Fruit fly (Drosophila melanogaster) whole organism, larva: ENCODE data around the gene CG15142.

ENCODE experiments used
- noc ChIP-seq: fragments of 200-800 bp; sonication (Bioruptor generic); optimal IDR thresholded peaks from 3 replicates; lab custom pipeline; 2019; ENCODE audit warnings: missing biosample characterization, mild to moderate bottlenecking, missing genetic modification characterization, moderate library complexity

CG15142 gene

DNA sequence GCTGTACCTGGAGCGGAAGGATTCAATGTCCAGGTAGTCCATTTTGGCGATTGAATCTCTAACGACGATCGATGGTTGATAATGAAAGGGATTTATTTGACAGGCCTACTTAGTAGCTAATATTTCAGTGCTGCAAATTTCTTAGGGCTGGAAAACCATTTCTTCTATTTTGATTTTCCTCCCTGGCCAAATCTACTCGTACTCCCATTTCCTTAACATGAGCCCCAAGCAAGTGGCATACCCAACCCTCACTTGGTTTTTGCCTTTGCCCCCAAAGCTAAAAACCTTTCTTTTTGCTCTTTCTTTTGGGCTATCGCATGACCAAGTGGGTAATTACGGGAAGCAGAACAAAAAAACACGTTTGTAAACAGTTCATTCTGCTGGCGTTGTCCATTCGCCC lies at the start of gene CG15142:
Gene CG15142, minus strand, starts transcription at position 101 of the 400 bp plus-strand sequence.
- TF ChIP-seq noc (tag; lab: Kevin White, UChicago): no peak

DNA sequence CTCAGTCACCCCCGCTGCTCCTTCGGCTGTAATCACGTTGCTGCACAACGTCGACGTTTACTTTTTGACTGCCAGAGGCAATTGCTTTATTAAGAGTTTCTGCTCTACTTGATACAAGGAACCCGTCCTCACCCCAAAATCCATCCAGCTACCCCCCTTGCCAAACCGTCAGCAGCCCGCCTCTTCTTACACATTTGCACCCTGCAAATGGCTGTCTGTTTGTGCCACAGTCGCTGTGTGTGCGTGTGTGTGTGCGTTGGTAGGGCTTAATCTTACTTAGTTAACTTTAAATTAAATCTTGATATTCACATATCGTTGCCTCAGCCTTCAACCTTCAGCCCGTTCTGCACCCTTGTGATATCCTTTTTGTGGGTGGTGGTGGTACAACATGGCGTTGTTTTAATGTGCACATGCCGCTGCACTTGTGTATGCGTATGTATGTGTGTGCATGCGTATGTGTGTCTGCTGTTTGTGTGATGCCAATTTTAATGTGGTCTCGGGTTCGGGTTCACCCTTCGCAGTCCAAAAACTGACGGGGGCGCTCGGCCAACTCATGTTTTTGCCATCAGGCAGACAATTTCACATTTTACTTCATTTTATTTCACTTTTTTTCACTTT lies 44.1 kb upstream of the CG15142 start:
- TF ChIP-seq noc (tag; lab: Kevin White, UChicago): no peak

DNA sequence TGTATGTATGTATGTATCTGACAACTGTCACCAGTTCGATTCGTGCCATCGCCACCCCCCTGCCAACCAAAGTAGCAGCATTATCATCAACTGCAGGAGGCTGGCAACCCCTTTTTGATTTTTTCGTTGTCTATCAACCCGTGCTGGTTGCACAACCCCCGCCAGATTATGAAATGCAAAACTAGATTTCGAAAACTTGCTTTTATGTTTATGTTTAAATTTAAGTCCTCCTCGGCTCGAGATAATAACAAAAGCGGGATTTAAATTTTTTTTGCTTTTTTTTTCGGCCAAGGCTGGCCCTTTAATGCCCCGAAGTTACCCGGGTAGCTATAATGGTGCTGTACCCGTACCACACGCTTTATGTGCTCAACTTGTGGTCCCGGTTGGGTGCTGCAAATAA lies 42.5 kb upstream of the CG15142 start:
- TF ChIP-seq noc (tag; lab: Kevin White, UChicago): no peak

DNA sequence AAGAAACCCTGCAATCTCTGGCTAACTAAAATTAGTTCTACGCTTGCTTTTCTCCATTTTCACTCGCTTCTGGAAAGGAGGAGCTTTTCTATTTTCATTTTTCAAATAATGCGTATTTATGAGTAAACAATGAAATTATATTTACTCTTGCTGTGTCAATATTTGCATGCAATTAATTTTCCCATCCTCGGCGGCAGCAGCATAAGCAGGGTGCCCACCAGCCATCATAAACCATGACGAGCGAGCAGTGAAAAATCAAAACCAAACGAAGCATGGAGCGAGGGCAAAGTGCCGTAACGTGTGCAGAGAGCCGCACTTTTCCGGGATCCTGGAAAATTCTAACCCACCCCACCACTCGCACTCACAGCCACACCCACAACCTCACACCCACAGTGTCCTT lies 35.2 kb upstream of the CG15142 start:
- no peak for TF ChIP-seq noc (tag; lab: Kevin White, UChicago)

DNA sequence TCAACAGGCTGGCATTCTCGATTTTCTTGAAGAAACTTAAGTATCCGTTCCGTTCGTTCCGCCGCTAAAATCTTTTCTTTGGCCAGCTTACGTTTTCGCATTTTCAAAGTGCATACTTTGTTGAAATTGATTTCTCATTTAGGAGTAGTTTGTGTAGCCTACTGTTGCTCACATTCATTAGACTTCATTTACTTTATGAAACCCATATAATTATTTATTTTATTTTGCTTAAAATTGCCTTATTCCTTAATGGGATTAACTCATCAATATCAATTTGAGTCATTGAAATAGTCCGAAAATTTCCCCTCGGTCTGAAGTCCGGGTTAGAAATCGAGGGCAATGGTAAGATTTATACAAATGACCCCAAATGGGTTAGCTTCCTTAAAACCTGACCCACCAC lies 33.5 kb upstream of the CG15142 start, which contains the start of gene CG15145:
Gene CG15145, minus strand, starts transcription at position 101 of the 400 bp plus-strand sequence.
- TF ChIP-seq noc (tag; lab: Kevin White, UChicago): no peak

DNA sequence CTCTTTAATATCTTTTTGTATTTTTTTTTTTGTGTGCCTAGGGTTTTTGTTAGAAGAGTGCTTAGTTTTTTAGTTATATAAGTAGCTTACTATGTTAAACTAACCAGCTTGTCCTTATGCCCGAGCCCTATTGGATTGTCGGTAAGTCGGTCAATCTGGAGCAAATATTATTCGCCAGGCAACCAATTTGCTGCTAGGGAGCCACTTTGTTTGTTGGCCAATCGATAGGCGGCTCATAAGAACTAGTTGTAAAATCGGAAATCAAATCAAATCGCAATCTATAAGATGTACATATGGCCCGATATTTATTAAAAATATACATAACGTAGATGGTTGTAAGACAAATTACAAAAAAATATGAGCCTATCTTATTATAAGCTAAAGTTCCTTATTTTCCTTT lies 30.4 kb upstream of the CG15142 start, which contains the start of gene CG15144:
Gene CG15144, minus strand, starts transcription at position 101 of the 400 bp plus-strand sequence.
- no peak for TF ChIP-seq noc (tag; lab: Kevin White, UChicago)

DNA sequence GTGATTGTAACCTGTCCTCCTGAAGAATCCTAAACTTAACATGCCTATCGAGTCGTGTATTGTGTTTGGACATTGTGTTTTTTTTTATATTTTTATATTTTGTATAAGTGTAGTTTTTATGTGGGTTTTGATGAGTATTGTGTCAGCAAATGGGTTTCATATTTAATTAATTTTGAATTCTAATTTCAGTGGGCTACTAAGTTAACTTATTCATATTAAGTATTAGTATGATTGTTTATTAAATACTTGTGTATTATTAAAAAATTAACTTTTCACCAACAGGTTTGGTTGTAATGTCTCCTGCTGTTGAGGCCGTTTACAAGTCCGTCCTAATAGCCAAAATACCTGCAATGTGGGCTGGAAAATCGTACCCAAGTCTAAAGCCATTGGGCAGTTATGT lies 25.8 kb upstream of the CG15142 start, which contains the start of gene CG15143:
Gene CG15143, minus strand, starts transcription at position 101 of the 400 bp plus-strand sequence.
- no peak for TF ChIP-seq noc (tag; lab: Kevin White, UChicago)

DNA sequence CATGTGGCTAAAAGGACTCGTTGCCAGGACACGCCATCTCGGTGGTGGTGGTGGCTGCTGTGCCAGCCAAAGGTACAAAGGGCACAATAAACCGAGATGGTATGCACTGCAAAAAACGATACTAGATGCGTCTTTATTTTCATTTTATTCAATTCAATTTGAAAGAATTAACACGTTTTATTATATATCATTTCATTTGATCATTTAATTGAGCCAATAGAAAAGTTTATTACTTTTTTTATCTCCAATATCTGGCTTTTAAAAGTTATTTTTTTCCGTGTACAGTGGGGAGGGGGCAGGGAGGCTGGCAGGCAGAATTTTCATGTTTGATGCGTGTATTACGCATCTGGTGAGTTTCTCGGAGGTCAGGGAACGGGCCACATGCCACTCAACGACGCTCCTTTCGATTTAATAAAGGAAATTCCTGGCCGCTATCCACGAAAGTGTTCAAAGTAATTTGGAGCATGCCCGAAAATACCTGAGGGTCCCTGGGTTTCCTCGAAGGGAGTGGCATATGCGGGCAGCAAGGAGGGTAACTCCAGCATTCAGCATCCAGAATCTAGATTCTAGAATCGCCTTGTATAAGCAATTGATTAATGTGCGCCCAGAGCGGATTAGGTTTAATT lies 15.6 kb upstream of the CG15142 start:
- TF ChIP-seq noc (tag; lab: Kevin White, UChicago): peak; percentile 32

DNA sequence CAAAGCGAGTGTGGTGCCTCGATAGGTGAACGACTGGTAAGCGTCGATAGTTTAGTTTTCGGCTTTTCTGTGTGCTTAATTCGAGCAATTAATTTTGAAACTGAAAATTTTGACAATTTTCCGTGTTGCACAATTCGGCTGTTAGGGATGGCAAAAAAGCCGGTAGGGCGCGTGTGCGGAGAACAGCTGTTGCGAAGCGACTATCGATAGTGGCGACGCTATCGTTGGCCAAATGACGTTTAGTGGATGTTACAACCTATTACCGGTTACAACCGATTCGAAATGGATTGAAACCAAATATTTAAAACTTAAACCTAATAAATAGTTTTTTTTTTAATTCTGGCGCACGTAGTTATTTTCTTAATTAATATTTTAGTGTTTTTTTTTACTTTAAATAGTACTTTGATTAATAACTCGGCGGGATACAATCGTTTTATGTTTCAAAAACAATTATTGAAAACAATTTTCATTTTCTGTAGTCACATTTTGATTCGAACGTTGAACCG lies 2.4 kb upstream of the CG15142 start, which contains the start of the genes mEFTs and Dhc36C:
Gene mEFTs, minus strand, starts transcription at position 161 of the 506 bp plus-strand sequence.
Gene Dhc36C, plus strand, starts transcription at position 456 of the 506 bp plus-strand sequence.
- no peak for TF ChIP-seq noc (tag; lab: Kevin White, UChicago)

DNA sequence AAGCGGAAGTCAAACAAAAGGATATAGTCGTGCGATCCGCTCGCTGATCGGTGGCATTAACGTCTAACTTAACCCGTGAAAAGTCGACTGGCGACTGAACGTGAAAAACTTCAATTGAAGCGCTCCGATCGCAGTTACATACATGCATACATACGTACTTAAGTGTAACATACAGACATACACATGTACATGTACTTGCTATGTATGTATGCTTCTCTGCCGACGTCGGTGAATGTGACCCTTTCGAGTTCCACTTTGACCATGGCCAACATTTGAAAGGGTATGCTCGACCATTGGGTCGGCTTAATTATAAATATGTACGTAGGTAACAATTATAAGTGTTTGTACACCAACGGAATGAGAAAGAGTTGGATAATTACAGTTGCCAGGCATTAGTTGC lies 1.5 kb downstream of the CG15142 start, which contains the start of gene qua:
Gene qua, minus strand, starts transcription at position 101 of the 400 bp plus-strand sequence.
- no peak for TF ChIP-seq noc (tag; lab: Kevin White, UChicago)

DNA sequence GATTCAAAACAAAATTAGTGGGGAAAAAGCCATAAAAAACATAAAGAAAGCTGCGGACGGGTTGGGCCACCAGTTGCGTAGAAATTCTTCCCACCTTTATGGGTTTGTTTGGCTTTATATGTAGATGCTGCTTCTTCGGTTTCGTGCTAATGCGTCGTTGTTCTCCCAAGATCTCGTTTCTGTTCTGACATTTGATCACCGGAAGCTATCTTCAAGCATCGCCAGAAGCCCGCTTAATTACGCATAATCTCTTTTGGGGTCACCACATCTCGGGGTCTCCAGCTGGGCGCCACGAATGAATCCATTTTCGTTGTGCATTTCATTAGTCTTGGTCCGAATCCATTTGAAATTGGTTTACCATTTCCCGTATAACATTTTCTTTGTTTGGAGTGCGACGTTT lies 2.9 kb downstream of the CG15142 start:
- no peak for TF ChIP-seq noc (tag; lab: Kevin White, UChicago)

DNA sequence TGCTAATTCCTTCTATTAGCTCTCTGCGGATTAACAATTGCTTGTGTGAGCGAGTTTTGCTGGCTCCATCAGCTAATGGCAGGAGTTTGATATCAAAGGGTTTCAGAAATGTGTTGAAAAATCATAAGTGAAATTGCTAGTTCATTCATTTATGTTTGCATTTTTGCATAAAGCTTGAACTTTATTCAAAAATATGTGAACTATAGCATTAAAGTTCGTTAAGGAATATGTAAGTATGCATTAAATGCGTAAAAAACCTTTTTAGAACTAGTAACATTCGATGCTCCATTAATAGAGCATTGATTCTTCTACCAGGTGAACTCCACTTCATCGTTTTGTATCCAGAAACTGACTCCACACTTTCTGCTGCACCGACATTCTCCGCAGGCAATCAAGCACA lies 5.9 kb downstream of the CG15142 start:
- TF ChIP-seq noc (tag; lab: Kevin White, UChicago): no peak

DNA sequence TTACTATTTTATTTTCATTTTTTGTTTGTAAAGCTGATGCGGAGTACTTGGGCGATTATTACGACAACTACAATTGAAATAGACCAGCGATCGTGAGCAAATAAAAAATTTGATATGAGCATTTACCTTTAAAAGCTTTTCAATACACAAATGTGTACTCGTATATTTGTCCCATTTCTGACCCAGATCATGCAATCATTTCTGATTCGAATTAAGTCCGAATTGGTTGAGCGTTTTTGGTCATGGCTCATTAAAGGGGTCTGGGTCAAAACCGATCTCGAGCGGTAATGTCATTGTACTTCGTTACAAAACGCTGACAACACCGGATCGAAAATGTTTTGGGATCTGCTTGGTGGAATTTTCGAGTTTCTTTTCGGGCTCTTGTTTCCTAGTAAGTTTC lies 12.4 kb downstream of the CG15142 start, which contains the start of gene CG43220:
Gene CG43220, plus strand, starts transcription at position 301 of the 400 bp plus-strand sequence.
- no peak for TF ChIP-seq noc (tag; lab: Kevin White, UChicago)

DNA sequence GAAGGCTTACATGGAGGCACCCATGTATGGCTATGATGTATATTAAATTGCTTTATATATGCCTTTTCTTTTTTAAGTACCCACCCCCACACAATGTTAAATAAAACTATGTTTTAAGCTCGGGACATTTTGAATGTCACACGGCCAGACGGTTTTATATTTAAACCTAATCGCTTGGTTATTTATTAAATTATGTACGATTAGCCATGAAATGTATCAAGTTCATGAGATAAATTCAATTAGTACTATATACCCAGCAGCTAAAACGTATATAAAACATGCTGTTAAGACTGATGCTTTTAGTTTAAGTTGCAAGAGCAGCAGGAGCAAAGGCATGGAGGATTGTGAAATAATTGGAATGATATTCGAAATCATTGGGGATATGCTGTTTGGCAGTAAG lies 13.2 kb downstream of the CG15142 start, which contains the start of the genes CG43221 and CG43645:
Gene CG43221, plus strand, starts transcription at position 301 of the 400 bp plus-strand sequence.
Gene CG43645, plus strand, starts transcription at position 301 of the 400 bp plus-strand sequence.
- TF ChIP-seq noc (tag; lab: Kevin White, UChicago): no peak

DNA sequence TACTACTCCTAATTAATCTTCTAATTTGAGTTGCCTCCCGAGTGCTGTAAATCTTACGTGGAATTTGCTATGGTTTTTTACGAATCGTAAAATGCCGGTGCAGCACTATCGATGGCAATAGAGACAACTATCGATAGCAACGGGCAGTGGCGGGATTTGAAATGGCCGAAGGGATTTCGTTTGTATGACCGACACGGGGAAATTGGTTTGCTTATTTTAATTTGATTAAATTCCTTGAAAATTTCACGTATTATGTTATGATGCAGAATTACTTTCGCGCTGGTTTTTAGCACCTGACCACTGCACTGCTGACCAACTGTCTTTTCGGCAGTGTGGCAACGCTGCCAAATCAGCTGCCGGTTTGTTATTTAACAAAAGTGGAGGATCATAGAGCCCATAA lies 14.4 kb downstream of the CG15142 start, which contains the start of the genes GCS2beta and CG5131:
Gene GCS2beta, minus strand, starts transcription at position 134 of the 400 bp plus-strand sequence.
Gene CG5131, plus strand, starts transcription at position 328 of the 400 bp plus-strand sequence.
- peak; percentile 90 for TF ChIP-seq noc (tag; lab: Kevin White, UChicago)
